Worm (Caenorhabditis elegans) whole organism, mixed stage, embryonic: ENCODE measurements around the gene flp-9.

Experiments used
- blmp-1 ChIP-seq: fragments of 150-350 bp; optimal IDR thresholded peaks from 2 replicates; lab custom pipeline; 2014; ENCODE audit warnings: missing biosample characterization, missing genetic modification characterization
- elt-1 ChIP-seq: sonication (generic microtip); optimal IDR thresholded peaks from 2 replicates; lab custom pipeline; 2017; ENCODE audit warnings: missing genetic modification characterization, mild to moderate bottlenecking, missing compliant biosample characterization, antibody characterized with exemption, moderate library complexity, borderline replicate concordance; ENCODE audit not compliant: insufficient read depth
- lin-13 ChIP-seq: fragments of 150-350 bp; optimal IDR thresholded peaks from 2 replicates; lab custom pipeline; 2014; ENCODE audit warnings: missing biosample characterization, missing genetic modification characterization
- nhr-12 ChIP-seq: fragments of 150-350 bp; optimal IDR thresholded peaks from 2 replicates; lab custom pipeline; 2014; ENCODE audit warnings: missing biosample characterization, missing genetic modification characterization
- nhr-237 ChIP-seq: fragments of 150-350 bp; optimal IDR thresholded peaks from 2 replicates; lab custom pipeline; 2014; ENCODE audit warnings: missing biosample characterization, missing genetic modification characterization
- nhr-28 ChIP-seq: fragments of 150-350 bp; optimal IDR thresholded peaks from 2 replicates; lab custom pipeline; 2014; ENCODE audit warnings: missing biosample characterization, missing genetic modification characterization
- snpc-4 ChIP-seq: fragments of 150-350 bp; optimal IDR thresholded peaks from 2 replicates; lab custom pipeline; 2014; ENCODE audit warnings: missing biosample characterization, missing genetic modification characterization
- sptf-1 ChIP-seq: sonication (generic microtip); optimal IDR thresholded peaks from 2 replicates; lab custom pipeline; 2017; ENCODE audit warnings: mild to moderate bottlenecking, missing genetic modification characterization, moderate library complexity, missing compliant biosample characterization
- ztf-11 ChIP-seq: fragments of 150-350 bp; optimal IDR thresholded peaks from 2 replicates; lab custom pipeline; 2014; ENCODE audit warnings: missing biosample characterization, missing genetic modification characterization

DNA sequence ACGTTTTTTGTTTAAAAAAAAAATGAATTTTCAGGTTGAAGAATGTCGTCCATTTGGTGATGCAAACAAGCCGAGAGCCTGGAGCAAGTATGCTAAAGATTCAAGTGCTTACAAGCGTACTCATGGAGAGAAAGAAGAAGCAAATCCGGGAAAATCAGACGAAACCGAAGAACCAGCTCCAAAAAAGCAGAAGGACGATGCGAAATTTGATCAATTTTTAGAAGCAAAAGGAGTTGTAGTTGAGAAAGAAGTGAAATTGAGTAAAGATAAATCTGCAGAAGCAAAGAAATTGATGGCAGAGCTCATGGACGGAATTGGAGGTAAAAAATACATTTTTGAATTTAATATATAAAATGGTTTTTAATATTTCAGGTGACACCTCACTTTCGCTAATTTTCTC lies 32.1 kb downstream of the flp-9 start:
- TF ChIP-seq nhr-237, result no peak
- TF ChIP-seq snpc-4 (tag; lab: Kevin White, UChicago), result no peak
- no peak for TF ChIP-seq nhr-12 (tag; lab: Kevin White, UChicago)
- TF ChIP-seq blmp-1, result no peak
- TF ChIP-seq sptf-1 (tag; lab: Kevin White, UChicago), result no peak
- no peak for TF ChIP-seq elt-1 (tag; lab: Kevin White, UChicago)
- TF ChIP-seq ztf-11 (tag; lab: Kevin White, UChicago), result no peak
- no peak for TF ChIP-seq lin-13 (tag; lab: Kevin White, UChicago)
- no peak for TF ChIP-seq nhr-28
